Worm (Caenorhabditis elegans): Measurements from ENCODE around the gene Y39E4B.10.
A peak's percentile ranks its signal among the peaks of the same experiment; 100 is the strongest.

Y39E4B.10 gene

ce11 chrIII:13105911-13106310, 46.7 kb downstream of the Y39E4B.10 start (continued):
- TF ChIP-seq ceh-100 (GFP tag; IDR thresholded peaks at IDR 0.05): no peak
- no peak for TF ChIP-seq F33H1.4 (GFP tag; IDR thresholded peaks at IDR 0.05)
- TF ChIP-seq dpff-1 (tag; optimal IDR thresholded peaks at IDR 0.05): no peak
- no peak for TF ChIP-seq lin-40 (tag; optimal IDR thresholded peaks at IDR 0.05)
- no peak for TF ChIP-seq lag-1 (GFP tag; IDR thresholded peaks at IDR 0.05)
- TF ChIP-seq zfh-2 (GFP tag; conservative IDR thresholded peaks at IDR 0.05): no peak
- TF ChIP-seq let-607 (tag; optimal IDR thresholded peaks at IDR 0.05): no peak
- TF ChIP-seq hmg-20 (GFP tag; IDR thresholded peaks at IDR 0.05): no peak
- TF ChIP-seq F49E8.2 (tag; optimal IDR thresholded peaks at IDR 0.05; ENCODE audit: insufficient read depth): no peak
- no peak for TF ChIP-seq egl-44 (GFP tag; IDR thresholded peaks at IDR 0.05)
- TF ChIP-seq ceh-40 (GFP tag; IDR thresholded peaks at IDR 0.05): no peak

DNA sequence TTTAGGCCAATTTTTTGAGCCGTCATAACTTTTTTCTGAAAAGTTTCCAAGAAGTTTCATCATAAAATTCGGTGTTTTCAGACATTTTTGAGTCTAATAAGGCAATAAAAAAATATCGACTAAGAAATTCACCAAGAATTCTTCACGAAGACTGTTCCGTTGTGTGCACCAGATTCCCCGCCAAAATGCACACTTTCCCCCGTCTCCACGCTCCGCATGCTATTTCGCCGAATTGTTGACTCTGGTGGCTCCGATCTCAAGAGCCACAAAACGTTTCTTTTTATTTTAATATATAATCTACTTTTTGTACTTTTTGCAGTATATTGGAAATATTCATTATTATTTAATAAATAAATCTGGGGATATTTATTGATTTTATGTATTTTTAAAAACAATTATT, 47.2 kb downstream of the Y39E4B.10 start:
- TF ChIP-seq dpl-1 (GFP tag; optimal IDR thresholded peaks at IDR 0.05) (no peak), hmg-1.2 (GFP tag; IDR thresholded peaks at IDR 0.05) (peak; percentile 64; the same call in 1 of the 2 replicates)

ce11 chrIII:13104410-13104809, 48.2 kb downstream of the Y39E4B.10 start:
- TF ChIP-seq nhr-179 (tag; optimal IDR thresholded peaks at IDR 0.05) (no peak), ztf-25 (GFP tag; IDR thresholded peaks at IDR 0.05) (no peak), ztf-6 (GFP tag; IDR thresholded peaks at IDR 0.05) (no peak), T07F8.4 (tag; optimal IDR thresholded peaks at IDR 0.05) (no peak), let-526 (GFP tag; IDR thresholded peaks at IDR 0.05) (no peak), snpc-1.3 (tag; optimal IDR thresholded peaks at IDR 0.05; ENCODE audit: insufficient read depth) (peak; percentile 36), xnd-1 (tag; optimal IDR thresholded peaks at IDR 0.05) (peak; percentile 87), madf-3 (GFP tag; IDR thresholded peaks at IDR 0.05) (no peak), lin-40 (tag; optimal IDR thresholded peaks at IDR 0.05) (no peak), ceh-27 (GFP tag; optimal IDR thresholded peaks at IDR 0.05) (no peak), ztf-3 (GFP tag; optimal IDR thresholded peaks at IDR 0.05) (no peak), D2030.7 (GFP tag; IDR thresholded peaks at IDR 0.05) (peak; percentile 65), F10E7.11 (tag; optimal IDR thresholded peaks at IDR 0.05) (no peak), ceh-91 (GFP tag; IDR thresholded peaks at IDR 0.05) (no peak), Y67H2A.10 (GFP tag; conservative IDR thresholded peaks at IDR 0.05) (no peak), mes-4 (tag; optimal IDR thresholded peaks at IDR 0.05) (no peak), bed-1 (GFP tag; IDR thresholded peaks at IDR 0.05) (no peak), zim-3 (tag; optimal IDR thresholded peaks at IDR 0.05) (no peak), sea-2 (GFP tag; IDR thresholded peaks at IDR 0.05) (no peak), F22D6.2 (tag; optimal IDR thresholded peaks at IDR 0.05) (no peak), madf-6 (GFP tag; IDR thresholded peaks at IDR 0.05) (peak; percentile 83), egl-44 (GFP tag; IDR thresholded peaks at IDR 0.05) (no peak), lsl-1 (GFP tag; optimal IDR thresholded peaks at IDR 0.05) (peak; percentile 97), tbx-9 (tag; optimal IDR thresholded peaks at IDR 0.05; ENCODE audit: borderline replicate concordance) (no peak), B0019.2 (GFP tag; conservative IDR thresholded peaks at IDR 0.05) (no peak), F57C9.4 (tag; optimal IDR thresholded peaks at IDR 0.05) (no peak), lsy-27 (tag; optimal IDR thresholded peaks at IDR 0.05; ENCODE audit: borderline replicate concordance, insufficient read depth) (no peak), pha-4 (tag; optimal IDR thresholded peaks at IDR 0.05) (no peak), dox-1 (GFP tag; IDR thresholded peaks at IDR 0.05) (no peak), madf-10 (tag; optimal IDR thresholded peaks at IDR 0.05) (no peak), madf-8 (GFP tag; conservative IDR thresholded peaks at IDR 0.05) (peak; percentile 69), efl-1 (GFP tag; optimal IDR thresholded peaks at IDR 0.05) (peak; percentile 14), nhr-80 (tag; optimal IDR thresholded peaks at IDR 0.05) (no peak), F33H1.4 (GFP tag; IDR thresholded peaks at IDR 0.05) (peak; percentile 89), lir-1 (GFP tag; conservative IDR thresholded peaks at IDR 0.05) (no peak), lin-54 (GFP tag; optimal IDR thresholded peaks at IDR 0.05) (peak; percentile 37), hmg-20 (GFP tag; IDR thresholded peaks at IDR 0.05) (no peak)
